Fruit fly (Drosophila melanogaster) whole organism, wandering third instar larva: ENCODE data around the gene Nadsyn.

ENCODE experiments used
- CG9705 ChIP-seq: fragments of 200-800 bp; sonication (Bioruptor generic); optimal IDR thresholded peaks from 2 replicates; lab custom pipeline; 2018; ENCODE audit warnings: missing biosample characterization, mild to moderate bottlenecking, missing genetic modification characterization
- CrebA ChIP-seq: fragments of 200-800 bp; sonication (Bioruptor generic); optimal IDR thresholded peaks from 2 replicates; lab custom pipeline; 2016; ENCODE audit warnings: missing biosample characterization, mild to moderate bottlenecking, missing genetic modification characterization, borderline replicate concordance
- Dfd ChIP-seq: fragments of >200 bp; optimal IDR thresholded peaks from 2 replicates; lab custom pipeline; 2017; ENCODE audit warnings: missing biosample characterization, missing genetic modification characterization
- Dif ChIP-seq: fragments of 200-275, 200-300 bp; sonication (Bioruptor generic); optimal IDR thresholded peaks from 2 replicates; lab custom pipeline; 2018; ENCODE audit warnings: missing biosample characterization, missing genetic modification characterization; ENCODE audit not compliant: partially characterized antibody
- GATAd ChIP-seq: sonication (Bioruptor generic); optimal IDR thresholded peaks from 2 replicates; lab custom pipeline; 2016; ENCODE audit warnings: missing biosample characterization, missing genetic modification characterization
- Hnf4 ChIP-seq: fragments of 200-800 bp; sonication (Bioruptor generic); optimal IDR thresholded peaks from 2 replicates; lab custom pipeline; 2016; ENCODE audit warnings: missing biosample characterization, mild to moderate bottlenecking, missing genetic modification characterization
- Hr78 ChIP-seq: fragments of >200 bp; optimal IDR thresholded peaks from 2 replicates; lab custom pipeline; 2017; ENCODE audit warnings: missing biosample characterization, missing genetic modification characterization
- Hr83 ChIP-seq: fragments of 200-300 bp; sonication (Bioruptor generic); optimal IDR thresholded peaks from 2 replicates; lab custom pipeline; 2016; ENCODE audit warnings: missing biosample characterization, mild to moderate bottlenecking, missing genetic modification characterization, moderate library complexity; ENCODE audit not compliant: poor library complexity, severe bottlenecking
- Jra ChIP-seq: sonication (Bioruptor generic); optimal IDR thresholded peaks from 2 replicates; lab custom pipeline; 2016; ENCODE audit warnings: missing biosample characterization, missing genetic modification characterization
- Myc ChIP-seq: fragments of >200 bp; optimal IDR thresholded peaks from 2 replicates; lab custom pipeline; 2017
- N ChIP-seq: fragments of >200 bp; optimal IDR thresholded peaks from 2 replicates; lab custom pipeline; 2018; ENCODE audit warnings: missing biosample characterization, missing external identifiers, missing genetic modification characterization
- Rel ChIP-seq, 2 experiments: fragments of 200-800 bp; sonication (Bioruptor generic) in 1 of 2; optimal IDR thresholded peaks; 2 replicates in 1 of 2; 3 replicates in 1 of 2; lab custom pipeline; 2016 to 2019; ENCODE audit warnings: mild to moderate bottlenecking in 2 of 2, missing biosample characterization in 2 of 2, missing genetic modification characterization in 2 of 2, moderate library complexity in 1 of 2
- Sp1 ChIP-seq: fragments of 200-800 bp; sonication (Bioruptor generic); optimal IDR thresholded peaks from 3 replicates; lab custom pipeline; 2019; ENCODE audit warnings: missing biosample characterization, mild to moderate bottlenecking, missing genetic modification characterization, moderate library complexity
- Vsx2 ChIP-seq: fragments of 200-300, 225-300 bp; sonication (Bioruptor generic); optimal IDR thresholded peaks from 2 replicates; lab custom pipeline; 2018; ENCODE audit warnings: missing biosample characterization, missing genetic modification characterization; ENCODE audit not compliant: partially characterized antibody
- br ChIP-seq: fragments of 200-800 bp; sonication (Bioruptor generic); optimal IDR thresholded peaks from 2 replicates; lab custom pipeline; 2016; ENCODE audit warnings: missing biosample characterization, missing genetic modification characterization
- brk ChIP-seq: fragments of 200-800 bp; sonication (Bioruptor generic); optimal IDR thresholded peaks from 2 replicates; lab custom pipeline; 2016; ENCODE audit warnings: missing biosample characterization, mild to moderate bottlenecking, missing genetic modification characterization
- dl ChIP-seq, 2 experiments: fragments of 175-275, 200-275 bp in 1 of 2; fragments of 200-275 bp in 1 of 2; sonication (Bioruptor generic); optimal IDR thresholded peaks; lab custom pipeline; 2018; ENCODE audit warnings: mild to moderate bottlenecking in 2 of 2, missing biosample characterization in 2 of 2, missing genetic modification characterization in 2 of 2, moderate library complexity in 2 of 2; ENCODE audit not compliant: partially characterized antibody in 2 of 2, insufficient read depth in 1 of 2
- dmrt93B ChIP-seq: fragments of 200-800 bp; sonication (Bioruptor generic); optimal IDR thresholded peaks from 2 replicates; lab custom pipeline; 2018; ENCODE audit warnings: missing biosample characterization, mild to moderate bottlenecking, missing genetic modification characterization
- dsf ChIP-seq: sonication (Bioruptor generic); optimal IDR thresholded peaks from 2 replicates; lab custom pipeline; 2016; ENCODE audit warnings: missing biosample characterization, missing genetic modification characterization, borderline replicate concordance
- ey ChIP-seq: fragments of 200-800 bp; sonication (Bioruptor generic); optimal IDR thresholded peaks from 2 replicates; lab custom pipeline; 2016; ENCODE audit warnings: missing biosample characterization, missing genetic modification characterization
- fru ChIP-seq: fragments of 200-800 bp; sonication (Bioruptor generic); optimal IDR thresholded peaks from 3 replicates; lab custom pipeline; 2016; ENCODE audit warnings: missing biosample characterization, mild to moderate bottlenecking, missing genetic modification characterization
- h ChIP-seq: fragments of 200-800 bp; sonication (Bioruptor generic); optimal IDR thresholded peaks from 3 replicates; lab custom pipeline; 2016; ENCODE audit warnings: missing biosample characterization, mild to moderate bottlenecking, missing genetic modification characterization
- lola ChIP-seq: fragments of >200 bp; optimal IDR thresholded peaks from 2 replicates; lab custom pipeline; 2017; ENCODE audit warnings: missing biosample characterization, missing genetic modification characterization
- psq ChIP-seq: fragments of 200-800 bp; sonication (Bioruptor generic); optimal IDR thresholded peaks from 3 replicates; lab custom pipeline; 2017; ENCODE audit warnings: missing biosample characterization, mild to moderate bottlenecking, missing genetic modification characterization, moderate library complexity
- rgr ChIP-seq: fragments of 200-800 bp; sonication (Bioruptor generic); optimal IDR thresholded peaks from 3 replicates; lab custom pipeline; 2016; ENCODE audit warnings: missing biosample characterization, mild to moderate bottlenecking, missing genetic modification characterization
- sage ChIP-seq: fragments of 200-800 bp; sonication (Bioruptor generic); optimal IDR thresholded peaks from 2 replicates; lab custom pipeline; 2016; ENCODE audit warnings: missing biosample characterization, mild to moderate bottlenecking, missing genetic modification characterization
- sv ChIP-seq: fragments of 200-800 bp; sonication (Bioruptor generic); optimal IDR thresholded peaks from 3 replicates; lab custom pipeline; 2016; ENCODE audit warnings: missing biosample characterization, missing genetic modification characterization
- tai ChIP-seq: sonication (Bioruptor generic); optimal IDR thresholded peaks from 2 replicates; lab custom pipeline; 2016; ENCODE audit warnings: missing biosample characterization, missing genetic modification characterization
- usp ChIP-seq: fragments of >200 bp; optimal IDR thresholded peaks from 2 replicates; lab custom pipeline; 2017; ENCODE audit warnings: missing biosample characterization, missing genetic modification characterization
- woc ChIP-seq: sonication (Bioruptor generic); optimal IDR thresholded peaks from 2 replicates; lab custom pipeline; 2016; ENCODE audit warnings: missing biosample characterization, mild to moderate bottlenecking, missing genetic modification characterization

Nadsyn gene

DNA sequence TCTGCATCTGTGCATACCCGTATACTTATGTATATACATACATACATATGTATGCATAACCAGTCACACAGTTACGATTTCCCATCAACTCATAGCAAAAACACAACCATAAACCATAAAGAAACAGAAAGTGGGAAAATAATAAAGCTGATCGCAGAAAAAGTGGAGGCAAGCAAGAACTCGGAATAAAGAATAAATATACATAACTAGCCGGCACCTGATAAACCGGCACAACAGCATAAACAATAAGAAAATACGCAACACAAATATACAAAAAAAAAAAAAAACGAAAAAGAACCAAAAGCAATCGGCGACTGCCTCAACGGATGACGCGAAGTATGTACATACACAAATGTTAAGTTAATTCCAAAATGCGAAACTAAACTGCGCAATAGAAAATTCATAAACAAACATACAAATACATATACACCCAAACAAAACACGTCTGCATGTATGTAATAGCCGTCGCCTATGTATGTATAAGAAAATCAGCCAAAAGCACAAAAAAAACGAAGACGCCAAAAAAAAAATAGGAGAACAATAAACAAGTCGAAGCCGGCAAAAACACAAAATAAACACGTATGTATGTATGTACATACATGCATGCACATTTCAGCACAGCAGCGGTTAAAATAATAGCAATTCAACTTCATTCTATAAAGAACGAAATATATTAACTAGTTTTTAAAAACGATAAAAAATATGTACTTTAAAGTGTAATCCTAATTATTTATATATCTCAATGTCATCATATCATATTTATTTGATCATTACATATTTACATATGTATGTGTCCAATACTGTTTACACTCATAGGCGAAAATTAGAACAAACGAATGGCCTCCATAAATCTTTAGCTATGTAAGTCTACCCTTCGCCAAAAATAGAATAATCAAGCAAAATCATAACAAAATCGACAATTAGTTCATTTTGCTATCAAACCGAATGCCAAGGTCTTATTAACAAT, 31.1 kb upstream of the Nadsyn start (continued):
- TF ChIP-seq Jra (GFP tag; lab: Kevin White, UChicago) (no peak), Sp1 (GFP tag; lab: Kevin White, UChicago) (peak; percentile 51)

DNA sequence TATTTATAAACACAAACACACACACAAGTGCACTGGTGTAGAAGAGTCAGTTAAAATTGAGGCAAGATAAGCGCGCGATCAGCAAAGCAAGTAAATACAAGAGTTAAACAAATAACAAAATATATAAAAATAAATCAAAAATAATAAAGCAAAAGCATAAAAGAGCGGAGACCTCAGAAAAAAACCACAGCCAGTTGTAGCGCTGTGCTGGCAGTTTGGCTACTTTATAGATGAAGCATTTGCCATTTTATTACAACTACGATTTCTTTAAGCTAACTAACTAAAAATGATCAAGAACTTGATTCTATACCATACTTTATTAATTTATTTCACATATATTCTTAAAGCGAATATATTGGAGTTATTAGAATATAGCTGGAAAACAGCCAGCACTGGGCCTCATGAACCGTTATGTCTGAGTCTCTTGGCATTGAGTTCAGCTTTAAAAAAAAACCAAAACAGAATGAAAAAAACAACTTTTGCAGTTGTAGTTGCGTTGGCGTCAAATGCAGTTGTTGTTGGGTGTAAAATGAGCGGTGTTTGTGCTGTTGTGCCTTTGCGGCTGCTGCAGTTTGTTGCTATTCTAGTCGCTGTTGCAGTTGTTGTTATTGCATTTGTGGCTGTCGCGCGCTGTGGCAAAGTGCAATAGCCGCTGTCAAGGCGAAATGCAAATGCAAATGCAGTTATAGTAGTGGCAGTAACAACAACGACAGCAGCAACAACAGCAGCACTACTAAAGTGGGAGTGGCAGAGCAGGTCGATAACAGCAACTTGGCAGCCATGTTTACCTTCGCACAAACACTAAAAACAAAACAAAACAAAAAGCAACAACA, 29.8 kb upstream of the Nadsyn start:
- TF ChIP-seq Sp1 (GFP tag; lab: Kevin White, UChicago) (peak; percentile 7), Hnf4 (GFP tag; lab: Kevin White, UChicago) (no peak), Rel (GFP tag; optimal IDR thresholded peaks at IDR 0.05; lab: Kevin White, UChicago) (no peak), Rel (tag; optimal IDR thresholded peaks at IDR 0.05; lab: Kevin White, UChicago) (no peak), tai (GFP tag; lab: Kevin White, UChicago) (no peak), Myc (lab: Kevin White, UChicago) (peak; percentile 52), dsf (GFP tag; lab: Kevin White, UChicago) (no peak), ey (GFP tag; lab: Kevin White, UChicago) (no peak), dl (GFP tag; optimal IDR thresholded peaks at IDR 0.05; lab: Kevin White, UChicago; ENCODE audit: insufficient read depth in 1 of 2, partially characterized antibody in 2 of 2) (no peak), usp (no peak), rgr (peak; percentile 6), GATAd (GFP tag; lab: Kevin White, UChicago) (no peak), CrebA (GFP tag; lab: Kevin White, UChicago) (no peak), lola (GFP tag; lab: Kevin White, UChicago) (no peak), N (GFP tag; lab: Kevin White, UChicago) (no peak), brk (GFP tag; lab: Kevin White, UChicago) (peak; percentile 36), sage (GFP tag; lab: Kevin White, UChicago) (peak; percentile 5), Hr78 (no peak), sv (GFP tag; lab: Kevin White, UChicago) (no peak), fru (GFP tag; lab: Kevin White, UChicago) (peak; percentile 33), Dfd (GFP tag; lab: Kevin White, UChicago) (no peak), h (GFP tag; lab: Kevin White, UChicago) (no peak), woc (GFP tag; lab: Kevin White, UChicago) (no peak)

dm6 chrX:13747052-13747451, 29.0 kb upstream of the Nadsyn start:
- TF ChIP-seq CG9705 (GFP tag; lab: Kevin White, UChicago) = no peak
- no peak for TF ChIP-seq sage (GFP tag; lab: Kevin White, UChicago)
- TF ChIP-seq psq (GFP tag; lab: Kevin White, UChicago) = peak; percentile 24
- peak; percentile 18 for TF ChIP-seq br (GFP tag; lab: Kevin White, UChicago)
- TF ChIP-seq dl (GFP tag; optimal IDR thresholded peaks at IDR 0.05; lab: Kevin White, UChicago; ENCODE audit: insufficient read depth in 1 of 2, partially characterized antibody in 2 of 2) = peak; percentile 60 to 89
- no peak for TF ChIP-seq Hnf4 (GFP tag; lab: Kevin White, UChicago)
- no peak for TF ChIP-seq dmrt93B
- no peak for TF ChIP-seq ey (GFP tag; lab: Kevin White, UChicago)
- no peak for TF ChIP-seq woc (GFP tag; lab: Kevin White, UChicago)
- TF ChIP-seq GATAd (GFP tag; lab: Kevin White, UChicago) = no peak
- peak; percentile 91 for TF ChIP-seq Dif (GFP tag; lab: Kevin White, UChicago)
- TF ChIP-seq Vsx2 (GFP tag; lab: Kevin White, UChicago) = no peak
- TF ChIP-seq Hr83 (GFP tag; lab: Kevin White, UChicago) = peak; percentile 27
